Worm (Caenorhabditis elegans): ENCODE measurements around the gene Y38H6C.21.

- TF ChIP-seq nhr-11 (tag; optimal IDR thresholded peaks at IDR 0.05) (no peak), elt-4 (tag; optimal IDR thresholded peaks at IDR 0.05) (no peak), tbx-7 (tag; optimal IDR thresholded peaks at IDR 0.05) (no peak), unc-55 (GFP tag; optimal IDR thresholded peaks at IDR 0.05) (no peak), ceh-9 (tag; optimal IDR thresholded peaks at IDR 0.05) (no peak), K09A11.1 (tag; optimal IDR thresholded peaks at IDR 0.05; ENCODE audit: insufficient read depth) (no peak), fax-1 (tag; optimal IDR thresholded peaks at IDR 0.05) (no peak), ceh-6 (GFP tag; optimal IDR thresholded peaks at IDR 0.05) (no peak), ceh-2 (tag; optimal IDR thresholded peaks at IDR 0.05) (no peak)
Observed at ce11 chrV:20539055-20539454, 16.0 kb downstream of the Y38H6C.21 start, which contains the start of gene Y38H6C.16.

All from whole organism, late embryonic.